Fruit fly (Drosophila melanogaster) whole organism, prepupa: ENCODE measurements around the gene sta.
A peak's percentile ranks its signal among the peaks of the same experiment; 100 is the strongest.

Source experiments
- Blimp-1 ChIP-seq: fragments of 200-800 bp; sonication (Bioruptor generic); optimal IDR thresholded peaks from 3 replicates; lab custom pipeline; 2017; ENCODE audit warnings: missing biosample characterization, missing genetic modification characterization, mild to moderate bottlenecking, moderate library complexity, missing genetic modification reagents
- CG10669 ChIP-seq: fragments of 200-800 bp; sonication (Bioruptor generic); optimal IDR thresholded peaks from 3 replicates; lab custom pipeline; 2018; ENCODE audit warnings: missing biosample characterization, mild to moderate bottlenecking, missing genetic modification characterization, moderate library complexity
- CG11902 ChIP-seq: fragments of 200-800 bp; sonication (Bioruptor generic); optimal IDR thresholded peaks from 3 replicates; lab custom pipeline; 2016; ENCODE audit warnings: missing biosample characterization, missing genetic modification characterization
- CG1621 ChIP-seq: fragments of 200-800 bp; sonication (Bioruptor generic); optimal IDR thresholded peaks from 3 replicates; lab custom pipeline; 2018; ENCODE audit warnings: missing biosample characterization, mild to moderate bottlenecking, missing genetic modification characterization
- CG16779 ChIP-seq: fragments of 200-800 bp; sonication (Bioruptor generic); optimal IDR thresholded peaks from 3 replicates; lab custom pipeline; 2017; ENCODE audit warnings: missing biosample characterization, mild to moderate bottlenecking, missing genetic modification characterization
- CG3032 ChIP-seq: fragments of 200-800 bp; optimal IDR thresholded peaks from 2 replicates; lab custom pipeline; 2019; ENCODE audit warnings: missing biosample characterization, mild to moderate bottlenecking, missing genetic modification characterization, moderate library complexity
- CG31627 ChIP-seq: fragments of 200-800 bp; sonication (Bioruptor generic); optimal IDR thresholded peaks from 3 replicates; lab custom pipeline; 2016; ENCODE audit warnings: missing biosample characterization, missing genetic modification characterization
- CG32006 ChIP-seq: fragments of 200-800 bp; sonication (Bioruptor generic); optimal IDR thresholded peaks from 3 replicates; lab custom pipeline; 2017; ENCODE audit warnings: missing biosample characterization, mild to moderate bottlenecking, missing genetic modification characterization
- CG34406 ChIP-seq: fragments of 200-800 bp; sonication (Bioruptor generic); optimal IDR thresholded peaks from 3 replicates; lab custom pipeline; 2016; ENCODE audit warnings: missing biosample characterization, missing genetic modification characterization
- CG3919 ChIP-seq: fragments of 200-800 bp; sonication (Bioruptor generic); optimal IDR thresholded peaks from 3 replicates; lab custom pipeline; 2016; ENCODE audit warnings: missing biosample characterization, missing genetic modification characterization
- CG4318 ChIP-seq: fragments of 200-800 bp; sonication (Bioruptor generic); optimal IDR thresholded peaks from 3 replicates; lab custom pipeline; 2017; ENCODE audit warnings: missing biosample characterization, mild to moderate bottlenecking, missing genetic modification characterization
- CG6808 ChIP-seq: fragments of 200-800 bp; sonication (Bioruptor generic); optimal IDR thresholded peaks from 3 replicates; lab custom pipeline; 2017; ENCODE audit warnings: missing biosample characterization, missing genetic modification characterization, mild to moderate bottlenecking, moderate library complexity, missing genetic modification reagents
- CG7368 ChIP-seq: fragments of 200-800 bp; sonication (Bioruptor generic); optimal IDR thresholded peaks from 3 replicates; lab custom pipeline; 2016; ENCODE audit warnings: missing biosample characterization, missing genetic modification characterization
- Eip78C ChIP-seq: fragments of 200-800 bp; sonication (Bioruptor generic); peaks from one replicate; lab custom pipeline; 2016; ENCODE audit warnings: missing biosample characterization, missing genetic modification characterization
- Eip93F ChIP-seq: fragments of 200-800 bp; sonication (Bioruptor generic); optimal IDR thresholded peaks from 2 replicates; lab custom pipeline; 2016; ENCODE audit warnings: missing biosample characterization, mild to moderate bottlenecking, missing genetic modification characterization
- Ets96B ChIP-seq: fragments of 200-800 bp; optimal IDR thresholded peaks from 2 replicates; lab custom pipeline; 2019; ENCODE audit warnings: missing biosample characterization, mild to moderate bottlenecking, missing genetic modification characterization, moderate library complexity
- Gug ChIP-seq: fragments of 200-800 bp; sonication (Bioruptor generic); IDR thresholded peaks from 2 replicates; pipeline ENCODE4 v1.3.6; 2022; ENCODE audit warnings: missing biosample characterization, missing genetic modification characterization
- Hr39 ChIP-seq: fragments of 200-800 bp; sonication (Bioruptor generic); optimal IDR thresholded peaks from 2 replicates; lab custom pipeline; 2016; ENCODE audit warnings: missing biosample characterization, missing genetic modification characterization
- Hr4 ChIP-seq: fragments of 200-800 bp; sonication (Bioruptor generic); optimal IDR thresholded peaks from 3 replicates; lab custom pipeline; 2016; ENCODE audit warnings: missing biosample characterization, missing genetic modification characterization
- Lpt ChIP-seq: fragments of 200-800 bp; sonication (Bioruptor generic); optimal IDR thresholded peaks from 3 replicates; lab custom pipeline; 2016; ENCODE audit warnings: missing biosample characterization, missing genetic modification characterization
- Met ChIP-seq: fragments of 200-800 bp; sonication (Bioruptor generic); optimal IDR thresholded peaks from 3 replicates; lab custom pipeline; 2016; ENCODE audit warnings: missing biosample characterization, missing genetic modification characterization
- Sox102F ChIP-seq: fragments of 200-800 bp; sonication (Bioruptor generic); optimal IDR thresholded peaks from 2 replicates; lab custom pipeline; 2016; ENCODE audit warnings: missing biosample characterization, mild to moderate bottlenecking, missing genetic modification characterization
- Sox14 ChIP-seq: fragments of 200-800 bp; sonication (Bioruptor generic); optimal IDR thresholded peaks from 3 replicates; lab custom pipeline; 2016; ENCODE audit warnings: missing biosample characterization, missing genetic modification characterization
- achi ChIP-seq: fragments of 200-800 bp; sonication (Bioruptor generic); optimal IDR thresholded peaks from 3 replicates; lab custom pipeline; 2016; ENCODE audit warnings: missing biosample characterization, missing genetic modification characterization
- acj6 ChIP-seq: fragments of 200-800 bp; sonication (Bioruptor generic); optimal IDR thresholded peaks from 3 replicates; lab custom pipeline; 2016; ENCODE audit warnings: missing biosample characterization, missing genetic modification characterization
- cyc ChIP-seq: fragments of 200-800 bp; sonication (Bioruptor generic); optimal IDR thresholded peaks from 3 replicates; lab custom pipeline; 2016; ENCODE audit warnings: missing biosample characterization, missing genetic modification characterization
- dac ChIP-seq: fragments of 200-800 bp; sonication (Bioruptor generic); optimal IDR thresholded peaks from 2 replicates; lab custom pipeline; 2017; ENCODE audit warnings: missing biosample characterization, mild to moderate bottlenecking, missing genetic modification characterization
- dsx ChIP-seq: fragments of 200-800 bp; optimal IDR thresholded peaks from 3 replicates; lab custom pipeline; 2019; ENCODE audit warnings: missing biosample characterization, mild to moderate bottlenecking, missing genetic modification characterization, moderate library complexity; ENCODE audit not compliant: poor library complexity, severe bottlenecking
- esn ChIP-seq: fragments of 200-800 bp; sonication (Bioruptor generic); optimal IDR thresholded peaks from 2 replicates; lab custom pipeline; 2016; ENCODE audit warnings: missing biosample characterization, mild to moderate bottlenecking, missing genetic modification characterization, moderate library complexity
- fd85E ChIP-seq: fragments of 200-800 bp; sonication (Bioruptor generic); optimal IDR thresholded peaks from 3 replicates; lab custom pipeline; 2016; ENCODE audit warnings: missing biosample characterization, missing genetic modification characterization
- fkh ChIP-seq: fragments of 200-800 bp; sonication (Bioruptor generic); optimal IDR thresholded peaks from 3 replicates; lab custom pipeline; 2017; ENCODE audit warnings: missing biosample characterization, mild to moderate bottlenecking, missing genetic modification characterization, moderate library complexity
- lz ChIP-seq: fragments of 200-800 bp; sonication (Bioruptor generic); optimal IDR thresholded peaks from 3 replicates; lab custom pipeline; 2016; ENCODE audit warnings: missing biosample characterization, missing genetic modification characterization
- spab ChIP-seq: fragments of 200-800 bp; sonication (Bioruptor generic); optimal IDR thresholded peaks from 2 replicates; lab custom pipeline; 2017; ENCODE audit warnings: missing biosample characterization, mild to moderate bottlenecking, missing genetic modification characterization, missing genetic modification reagents
- ss ChIP-seq, 2 experiments: fragments of 200-800 bp; sonication (Bioruptor generic); optimal IDR thresholded peaks; 2 replicates in 1 of 2; 3 replicates in 1 of 2; lab custom pipeline; 2017 to 2018; ENCODE audit warnings: mild to moderate bottlenecking in 2 of 2, missing biosample characterization in 2 of 2, missing genetic modification characterization in 2 of 2, moderate library complexity in 1 of 2
- svp ChIP-seq: fragments of 200-800 bp; sonication (Bioruptor generic); peaks from one replicate; lab custom pipeline; 2016; ENCODE audit warnings: missing biosample characterization, missing genetic modification characterization

The sta gene

DNA sequence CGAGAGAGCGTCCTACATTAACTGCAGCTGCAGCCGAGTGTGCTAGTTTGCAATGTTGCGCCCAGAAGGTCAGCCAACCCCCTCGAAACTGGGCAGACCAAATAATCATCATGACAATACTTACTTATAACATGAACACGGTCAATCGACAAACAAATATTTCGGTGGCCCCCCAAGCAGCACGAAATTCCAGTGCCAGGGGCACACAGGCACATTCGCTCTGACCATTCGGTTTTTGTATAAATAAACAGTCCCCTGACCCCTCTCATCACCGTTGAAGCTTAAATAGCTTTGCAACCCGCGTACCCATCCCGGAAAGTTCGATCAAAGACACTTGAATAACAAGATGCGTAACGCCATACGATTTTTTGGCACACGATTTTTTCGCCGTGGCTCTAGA, 30.7 kb upstream of the sta start:
- TF ChIP-seq acj6 (no peak), Blimp-1 (no peak), achi (no peak), CG7368 (GFP tag; lab: Kevin White, UChicago) (no peak), Lpt (GFP tag; lab: Kevin White, UChicago) (no peak), CG31627 (GFP tag; lab: Kevin White, UChicago) (no peak), dac (GFP tag; lab: Kevin White, UChicago) (no peak)

DNA sequence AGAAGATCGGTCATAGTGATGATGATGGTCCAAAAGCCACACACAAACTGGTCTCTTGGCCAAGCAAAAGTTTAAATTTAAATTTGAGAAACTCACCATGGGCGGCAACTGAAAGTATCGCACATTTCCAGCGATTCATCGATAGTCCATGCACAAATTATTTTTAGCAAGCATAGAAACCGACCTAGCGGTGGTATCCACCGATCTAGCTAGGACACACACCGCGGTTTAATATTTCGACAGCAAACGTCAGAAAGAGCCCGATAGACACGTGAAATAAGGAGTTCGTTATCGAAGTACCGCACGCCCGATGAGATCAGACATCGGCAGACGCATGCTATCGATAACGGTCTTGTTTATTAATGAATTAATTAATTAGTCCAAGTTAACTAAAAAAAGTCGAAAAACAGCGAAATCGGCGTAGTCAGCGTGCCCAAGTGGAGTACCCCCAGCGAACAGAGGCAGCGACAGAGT, 29.6 kb upstream of the sta start, which contains the start of gene CG14795:
Gene CG14795, minus strand, starts transcription at position 51 of the 474 bp plus-strand sequence.
- TF ChIP-seq Lpt (GFP tag; lab: Kevin White, UChicago) (no peak), dsx (GFP tag; lab: Kevin White, UChicago) (peak; percentile 27), CG1621 (tag; lab: Kevin White, UChicago) (peak; percentile 5), esn (GFP tag; lab: Kevin White, UChicago) (peak; percentile 21), ss (GFP tag; optimal IDR thresholded peaks at IDR 0.05; lab: Kevin White, UChicago) (no peak), CG3919 (GFP tag; lab: Kevin White, UChicago) (no peak), Sox14 (GFP tag; lab: Kevin White, UChicago) (peak; percentile 38), CG11902 (GFP tag; lab: Kevin White, UChicago) (no peak), achi (peak; percentile 80), Gug (GFP tag; lab: Robert Waterston, UW) (no peak), Eip78C (GFP tag; lab: Kevin White, UChicago) (peak; percentile 19), CG31627 (GFP tag; lab: Kevin White, UChicago) (peak; percentile 1), lz (no peak)

dm6 chrX:1508241-1508823, 25.1 kb upstream of the sta start:
- TF ChIP-seq Hr39 (GFP tag; lab: Kevin White, UChicago) (no peak), CG4318 (GFP tag; lab: Kevin White, UChicago) (no peak), CG31627 (GFP tag; lab: Kevin White, UChicago) (no peak), CG1621 (tag; lab: Kevin White, UChicago) (no peak), CG3032 (tag; lab: Kevin White, UChicago) (no peak), Hr4 (GFP tag; lab: Kevin White, UChicago) (no peak), CG32006 (no peak), spab (GFP tag; lab: Kevin White, UChicago) (no peak), Eip93F (GFP tag; lab: Kevin White, UChicago) (no peak), Gug (GFP tag; lab: Robert Waterston, UW) (no peak)
- TF ChIP-seq, all 60 proteins: peak for 0

dm6 chrX:1507751-1508150, 24.5 kb upstream of the sta start, which contains the start of gene Nmdar2:
Nmdar2 (minus strand) TSS chrX:1507809.
- TF ChIP-seq CG3919 (GFP tag; lab: Kevin White, UChicago) (no peak), cyc (GFP tag; lab: Kevin White, UChicago) (no peak), fkh (GFP tag; lab: Kevin White, UChicago) (no peak), esn (GFP tag; lab: Kevin White, UChicago) (no peak)

DNA sequence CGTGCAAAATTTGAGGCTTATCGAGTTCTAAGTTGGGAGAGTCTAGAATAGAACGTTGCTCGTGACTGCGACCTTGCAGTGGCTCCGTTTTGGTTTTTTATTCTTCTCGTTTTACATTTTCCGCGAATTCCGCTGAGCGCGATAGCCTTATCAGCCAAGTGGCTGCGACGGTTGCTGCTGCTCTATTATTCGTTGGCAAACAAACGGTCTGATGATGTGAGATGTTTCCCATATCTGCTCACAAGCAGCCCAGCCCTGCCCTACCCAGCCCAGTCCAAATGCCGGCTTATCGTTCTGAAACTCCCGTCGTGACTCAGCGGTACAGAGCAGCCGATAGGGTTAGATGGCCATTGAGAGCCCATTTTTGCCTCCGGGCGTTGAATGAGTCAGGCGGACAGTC, 2.8 kb downstream of the sta start:
- no peak for TF ChIP-seq Eip93F (GFP tag; lab: Kevin White, UChicago)
- TF ChIP-seq svp (GFP tag; lab: Kevin White, UChicago): peak; percentile 57

dm6 chrX:1478276-1479122, 4.7 kb downstream of the sta start, which contains the start of gene rush:
rush (plus strand) TSS chrX:1478552.
- no peak for TF ChIP-seq Sox102F
- peak; percentile 46 for TF ChIP-seq fkh (GFP tag; lab: Kevin White, UChicago)
- TF ChIP-seq ss (GFP tag; optimal IDR thresholded peaks at IDR 0.05; lab: Kevin White, UChicago): peak in 1 of 2 experiments; percentile 15
- TF ChIP-seq CG32006: peak; percentile 34
- no peak for TF ChIP-seq dsx (GFP tag; lab: Kevin White, UChicago)
- no peak for TF ChIP-seq fd85E (GFP tag; lab: Kevin White, UChicago)
- TF ChIP-seq CG3919 (GFP tag; lab: Kevin White, UChicago): peak; percentile 11
- no peak for TF ChIP-seq CG16779 (tag; lab: Kevin White, UChicago)
- TF ChIP-seq Eip78C (GFP tag; lab: Kevin White, UChicago): peak; percentile 70
- peak; percentile 57 for TF ChIP-seq Hr39 (GFP tag; lab: Kevin White, UChicago)
- no peak for TF ChIP-seq Ets96B (tag; lab: Kevin White, UChicago)
- TF ChIP-seq CG11902 (GFP tag; lab: Kevin White, UChicago): peak; percentile 17
- no peak for TF ChIP-seq Met (GFP tag; lab: Kevin White, UChicago)
- peak; percentile 28 for TF ChIP-seq achi
- TF ChIP-seq CG6808 (GFP tag; lab: Kevin White, UChicago): peak; percentile 19
- TF ChIP-seq esn (GFP tag; lab: Kevin White, UChicago): peak; percentile 36
- TF ChIP-seq CG10669 (GFP tag; lab: Kevin White, UChicago): no peak
- TF ChIP-seq cyc (GFP tag; lab: Kevin White, UChicago): peak; percentile 24
- peak; percentile 7 for TF ChIP-seq CG34406
